Fruit fly (Drosophila melanogaster) whole organism, wandering third instar larva: ENCODE data around the gene Ras64B.
A peak's percentile ranks its signal among the peaks of the same experiment; 100 is the strongest.

ENCODE experiments used
- Abd-B ChIP-seq: fragments of >200 bp; optimal IDR thresholded peaks from 2 replicates; lab custom pipeline; 2017; ENCODE audit warnings: missing biosample characterization, missing genetic modification characterization
- CG32264 ChIP-seq: fragments of 200-800 bp; sonication (Bioruptor generic); optimal IDR thresholded peaks from 2 replicates; lab custom pipeline; 2016; ENCODE audit warnings: missing biosample characterization, missing genetic modification characterization
- CG9705 ChIP-seq: fragments of 200-800 bp; sonication (Bioruptor generic); optimal IDR thresholded peaks from 2 replicates; lab custom pipeline; 2018; ENCODE audit warnings: missing biosample characterization, mild to moderate bottlenecking, missing genetic modification characterization
- CrebA ChIP-seq: fragments of 200-800 bp; sonication (Bioruptor generic); optimal IDR thresholded peaks from 2 replicates; lab custom pipeline; 2016; ENCODE audit warnings: missing biosample characterization, mild to moderate bottlenecking, missing genetic modification characterization, borderline replicate concordance
- Dfd ChIP-seq: fragments of >200 bp; optimal IDR thresholded peaks from 2 replicates; lab custom pipeline; 2017; ENCODE audit warnings: missing biosample characterization, missing genetic modification characterization
- Dif ChIP-seq: fragments of 200-275, 200-300 bp; sonication (Bioruptor generic); optimal IDR thresholded peaks from 2 replicates; lab custom pipeline; 2018; ENCODE audit warnings: missing biosample characterization, missing genetic modification characterization; ENCODE audit not compliant: partially characterized antibody
- GATAd ChIP-seq: sonication (Bioruptor generic); optimal IDR thresholded peaks from 2 replicates; lab custom pipeline; 2016; ENCODE audit warnings: missing biosample characterization, missing genetic modification characterization
- HLH106 ChIP-seq: fragments of 200-800 bp; optimal IDR thresholded peaks from 3 replicates; lab custom pipeline; 2019; ENCODE audit warnings: missing biosample characterization, mild to moderate bottlenecking, missing genetic modification characterization, moderate library complexity
- Hnf4 ChIP-seq: fragments of 200-800 bp; sonication (Bioruptor generic); optimal IDR thresholded peaks from 2 replicates; lab custom pipeline; 2016; ENCODE audit warnings: missing biosample characterization, mild to moderate bottlenecking, missing genetic modification characterization
- Hr78 ChIP-seq: fragments of >200 bp; optimal IDR thresholded peaks from 2 replicates; lab custom pipeline; 2017; ENCODE audit warnings: missing biosample characterization, missing genetic modification characterization
- Hr83 ChIP-seq: fragments of 200-300 bp; sonication (Bioruptor generic); optimal IDR thresholded peaks from 2 replicates; lab custom pipeline; 2016; ENCODE audit warnings: missing biosample characterization, mild to moderate bottlenecking, missing genetic modification characterization, moderate library complexity; ENCODE audit not compliant: poor library complexity, severe bottlenecking
- Jra ChIP-seq: sonication (Bioruptor generic); optimal IDR thresholded peaks from 2 replicates; lab custom pipeline; 2016; ENCODE audit warnings: missing biosample characterization, missing genetic modification characterization
- Mio ChIP-seq: sonication (Bioruptor generic); optimal IDR thresholded peaks from 2 replicates; lab custom pipeline; 2016; ENCODE audit warnings: missing biosample characterization, missing genetic modification characterization
- Myc ChIP-seq: fragments of >200 bp; optimal IDR thresholded peaks from 2 replicates; lab custom pipeline; 2017
- N ChIP-seq: fragments of >200 bp; optimal IDR thresholded peaks from 2 replicates; lab custom pipeline; 2018; ENCODE audit warnings: missing biosample characterization, missing external identifiers, missing genetic modification characterization
- OdsH ChIP-seq: fragments of 200-800 bp; sonication (Bioruptor generic); optimal IDR thresholded peaks from 2 replicates; lab custom pipeline; 2016; ENCODE audit warnings: missing biosample characterization, mild to moderate bottlenecking, missing genetic modification characterization
- Rel ChIP-seq, 2 experiments: fragments of 200-800 bp; sonication (Bioruptor generic) in 1 of 2; optimal IDR thresholded peaks; 2 replicates in 1 of 2; 3 replicates in 1 of 2; lab custom pipeline; 2016 to 2019; ENCODE audit warnings: mild to moderate bottlenecking in 2 of 2, missing biosample characterization in 2 of 2, missing genetic modification characterization in 2 of 2, moderate library complexity in 1 of 2
- Sp1 ChIP-seq: fragments of 200-800 bp; sonication (Bioruptor generic); optimal IDR thresholded peaks from 3 replicates; lab custom pipeline; 2019; ENCODE audit warnings: missing biosample characterization, mild to moderate bottlenecking, missing genetic modification characterization, moderate library complexity
- Vsx2 ChIP-seq: fragments of 200-300, 225-300 bp; sonication (Bioruptor generic); optimal IDR thresholded peaks from 2 replicates; lab custom pipeline; 2018; ENCODE audit warnings: missing biosample characterization, missing genetic modification characterization; ENCODE audit not compliant: partially characterized antibody
- br ChIP-seq: fragments of 200-800 bp; sonication (Bioruptor generic); optimal IDR thresholded peaks from 2 replicates; lab custom pipeline; 2016; ENCODE audit warnings: missing biosample characterization, missing genetic modification characterization
- brk ChIP-seq: fragments of 200-800 bp; sonication (Bioruptor generic); optimal IDR thresholded peaks from 2 replicates; lab custom pipeline; 2016; ENCODE audit warnings: missing biosample characterization, mild to moderate bottlenecking, missing genetic modification characterization
- dmrt93B ChIP-seq: fragments of 200-800 bp; sonication (Bioruptor generic); optimal IDR thresholded peaks from 2 replicates; lab custom pipeline; 2018; ENCODE audit warnings: missing biosample characterization, mild to moderate bottlenecking, missing genetic modification characterization
- dsf ChIP-seq: sonication (Bioruptor generic); optimal IDR thresholded peaks from 2 replicates; lab custom pipeline; 2016; ENCODE audit warnings: missing biosample characterization, missing genetic modification characterization, borderline replicate concordance
- ey ChIP-seq: fragments of 200-800 bp; sonication (Bioruptor generic); optimal IDR thresholded peaks from 2 replicates; lab custom pipeline; 2016; ENCODE audit warnings: missing biosample characterization, missing genetic modification characterization
- foxo ChIP-seq, 2 experiments: fragments of 200-800 bp; sonication (Bioruptor generic); optimal IDR thresholded peaks; 2 replicates in 1 of 2; 3 replicates in 1 of 2; lab custom pipeline; 2016 to 2017; ENCODE audit warnings: missing biosample characterization in 2 of 2, missing genetic modification characterization in 2 of 2
- fru ChIP-seq: fragments of 200-800 bp; sonication (Bioruptor generic); optimal IDR thresholded peaks from 3 replicates; lab custom pipeline; 2016; ENCODE audit warnings: missing biosample characterization, mild to moderate bottlenecking, missing genetic modification characterization
- h ChIP-seq: fragments of 200-800 bp; sonication (Bioruptor generic); optimal IDR thresholded peaks from 3 replicates; lab custom pipeline; 2016; ENCODE audit warnings: missing biosample characterization, mild to moderate bottlenecking, missing genetic modification characterization
- jim ChIP-seq: fragments of 175-275, 200-325 bp; sonication (Bioruptor generic); optimal IDR thresholded peaks from 2 replicates; lab custom pipeline; 2016; ENCODE audit warnings: missing biosample characterization, mild to moderate bottlenecking, missing genetic modification characterization
- lola ChIP-seq: fragments of >200 bp; optimal IDR thresholded peaks from 2 replicates; lab custom pipeline; 2017; ENCODE audit warnings: missing biosample characterization, missing genetic modification characterization
- pan ChIP-seq: fragments of >200 bp; optimal IDR thresholded peaks from 2 replicates; lab custom pipeline; 2017
- psq ChIP-seq: fragments of 200-800 bp; sonication (Bioruptor generic); optimal IDR thresholded peaks from 3 replicates; lab custom pipeline; 2017; ENCODE audit warnings: missing biosample characterization, mild to moderate bottlenecking, missing genetic modification characterization, moderate library complexity
- rgr ChIP-seq: fragments of 200-800 bp; sonication (Bioruptor generic); optimal IDR thresholded peaks from 3 replicates; lab custom pipeline; 2016; ENCODE audit warnings: missing biosample characterization, mild to moderate bottlenecking, missing genetic modification characterization
- sage ChIP-seq: fragments of 200-800 bp; sonication (Bioruptor generic); optimal IDR thresholded peaks from 2 replicates; lab custom pipeline; 2016; ENCODE audit warnings: missing biosample characterization, mild to moderate bottlenecking, missing genetic modification characterization
- sv ChIP-seq: fragments of 200-800 bp; sonication (Bioruptor generic); optimal IDR thresholded peaks from 3 replicates; lab custom pipeline; 2016; ENCODE audit warnings: missing biosample characterization, missing genetic modification characterization
- tai ChIP-seq: sonication (Bioruptor generic); optimal IDR thresholded peaks from 2 replicates; lab custom pipeline; 2016; ENCODE audit warnings: missing biosample characterization, missing genetic modification characterization
- woc ChIP-seq: sonication (Bioruptor generic); optimal IDR thresholded peaks from 2 replicates; lab custom pipeline; 2016; ENCODE audit warnings: missing biosample characterization, mild to moderate bottlenecking, missing genetic modification characterization

Ras64B gene

DNA sequence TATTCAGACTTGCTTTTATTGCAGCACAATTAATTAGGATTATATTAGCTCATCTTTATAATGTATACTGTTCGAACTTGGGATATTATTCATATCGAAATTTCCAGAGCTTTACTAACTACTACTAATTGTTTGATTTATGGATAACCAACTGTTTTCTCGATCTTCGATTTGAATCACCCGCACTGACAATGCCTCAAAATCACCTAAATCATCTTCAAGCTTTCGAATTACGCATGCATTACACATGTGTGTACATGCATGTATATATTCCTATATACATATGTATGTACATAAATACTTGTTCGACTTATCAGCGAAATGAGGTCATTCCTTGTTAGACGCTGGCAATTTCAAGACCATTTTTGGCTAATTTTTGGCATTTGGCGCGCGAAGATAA is 17.3 kb upstream of the Ras64B start:
- TF ChIP-seq dmrt93B (no peak), lola (GFP tag; lab: Kevin White, UChicago) (no peak), tai (no peak), GATAd (GFP tag; lab: Kevin White, UChicago) (no peak), CrebA (GFP tag; lab: Kevin White, UChicago) (no peak), jim (no peak)

dm6 chr3L:4122185-4122767 is 16.6 kb upstream of the Ras64B start, which contains the start of gene Chd64:
TSS of gene Chd64 (minus strand) at chr3L:4122388.
- TF ChIP-seq woc (peak; percentile 58), CG32264 (GFP tag; lab: Kevin White, UChicago) (peak; percentile 36), Vsx2 (GFP tag; lab: Kevin White, UChicago) (peak; percentile 79), Myc (lab: Kevin White, UChicago) (no peak), rgr (GFP tag; lab: Kevin White, UChicago) (peak; percentile 70), Dif (GFP tag; lab: Kevin White, UChicago) (peak; percentile 25), tai (no peak), Jra (GFP tag; lab: Kevin White, UChicago) (peak; percentile 67), brk (peak; percentile 69), Rel (GFP tag; optimal IDR thresholded peaks at IDR 0.05; lab: Kevin White, UChicago) (peak; percentile 84), Rel (tag; optimal IDR thresholded peaks at IDR 0.05; lab: Kevin White, UChicago) (peak; percentile 71), Hnf4 (GFP tag; lab: Kevin White, UChicago) (no peak), OdsH (GFP tag; lab: Kevin White, UChicago) (peak; percentile 71), ey (peak; percentile 48), fru (peak; percentile 78), Sp1 (peak; percentile 72), br (GFP tag; lab: Kevin White, UChicago) (peak; percentile 67), dmrt93B (no peak), h (peak; percentile 78), lola (GFP tag; lab: Kevin White, UChicago) (no peak), psq (GFP tag; lab: Kevin White, UChicago) (peak; percentile 54), sage (GFP tag; lab: Kevin White, UChicago) (peak; percentile 73), Abd-B (GFP tag; lab: Kevin White, UChicago) (no peak), Hr83 (GFP tag; lab: Kevin White, UChicago) (peak; percentile 89)

DNA sequence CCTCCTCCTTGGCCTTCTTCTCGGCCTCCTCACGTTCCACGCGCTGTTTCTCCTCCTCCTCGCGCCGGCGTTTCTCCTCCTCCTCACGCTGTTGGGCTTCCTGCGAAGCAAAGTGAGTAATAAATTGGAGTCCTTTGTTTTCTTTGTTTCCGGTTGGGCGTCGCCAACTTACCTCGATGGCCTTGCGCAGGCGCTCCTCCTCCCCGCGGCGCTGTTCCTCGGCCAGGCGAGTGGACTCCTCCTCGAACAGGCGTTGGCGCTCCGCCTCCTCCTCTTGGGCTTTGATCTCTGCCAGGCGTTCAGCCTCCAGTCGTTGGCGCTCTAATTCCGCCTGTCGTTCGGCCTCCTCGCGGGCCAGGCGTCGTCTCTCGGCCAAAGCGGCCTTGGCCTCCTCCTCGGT is 13.2 kb upstream of the Ras64B start:
- TF ChIP-seq Mio (no peak), Dif (GFP tag; lab: Kevin White, UChicago) (no peak), lola (GFP tag; lab: Kevin White, UChicago) (no peak), HLH106 (tag; lab: Kevin White, UChicago) (no peak), dmrt93B (no peak), Hr78 (GFP tag; lab: Kevin White, UChicago) (no peak), pan (lab: Kevin White, UChicago) (no peak), foxo (GFP tag; optimal IDR thresholded peaks at IDR 0.05; lab: Kevin White, UChicago) (no peak), dsf (no peak)
- TF ChIP-seq, all 38 proteins: peak for 0

DNA sequence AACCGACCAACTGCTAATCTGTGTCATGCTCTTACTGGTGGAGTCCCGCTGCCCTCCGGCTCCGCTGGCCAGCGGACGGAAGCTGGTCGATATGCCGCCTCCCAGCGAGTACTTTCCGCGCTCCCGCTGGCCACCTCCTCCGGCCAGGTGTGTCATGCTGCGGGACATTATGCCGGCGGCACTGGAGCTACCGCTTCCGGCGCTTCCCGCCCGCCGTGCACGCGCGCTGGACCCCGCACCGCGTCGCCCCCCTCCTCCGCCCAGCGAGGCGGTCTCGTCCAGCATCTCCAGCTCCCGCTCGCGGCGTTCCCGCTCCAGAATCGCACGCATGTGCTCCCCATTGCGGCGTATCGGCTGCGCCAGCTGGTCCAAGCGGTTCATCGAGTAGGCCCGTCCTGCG is 10.3 kb upstream of the Ras64B start:
- TF ChIP-seq sv (GFP tag; lab: Kevin White, UChicago) (no peak), Dfd (GFP tag; lab: Kevin White, UChicago) (peak; percentile 92)

DNA sequence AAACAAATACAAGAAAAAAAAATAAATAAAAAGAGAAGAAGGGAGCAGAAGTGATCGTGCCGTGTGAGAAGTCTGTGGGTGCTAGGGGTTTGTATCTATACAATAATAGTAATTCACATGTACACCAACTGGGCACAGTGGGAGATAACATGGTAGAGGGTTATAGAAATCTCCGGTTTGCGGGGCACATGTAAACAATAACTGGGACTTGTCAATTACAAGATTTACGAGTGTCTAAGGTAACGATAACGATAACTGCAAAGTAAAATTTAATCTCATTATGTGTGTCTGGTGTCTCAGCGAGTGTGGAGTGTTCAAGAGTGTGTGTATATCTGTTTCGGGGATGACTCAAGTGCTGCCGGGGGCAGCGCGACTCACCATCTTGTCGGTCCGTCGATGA is 8.1 kb upstream of the Ras64B start:
- TF ChIP-seq jim: no peak
- TF ChIP-seq Vsx2 (GFP tag; lab: Kevin White, UChicago): no peak
- TF ChIP-seq fru: no peak
- no peak for TF ChIP-seq Hnf4 (GFP tag; lab: Kevin White, UChicago)
- no peak for TF ChIP-seq N
- no peak for TF ChIP-seq sage (GFP tag; lab: Kevin White, UChicago)
- no peak for TF ChIP-seq psq (GFP tag; lab: Kevin White, UChicago)
- no peak for TF ChIP-seq CG9705 (GFP tag; lab: Kevin White, UChicago)
- TF ChIP-seq brk: no peak
- no peak for TF ChIP-seq lola (GFP tag; lab: Kevin White, UChicago)
- no peak for TF ChIP-seq CrebA (GFP tag; lab: Kevin White, UChicago)
- TF ChIP-seq Hr78 (GFP tag; lab: Kevin White, UChicago): no peak
